Worm (Caenorhabditis elegans): ENCODE results near the gene F53C3.11.

DNA sequence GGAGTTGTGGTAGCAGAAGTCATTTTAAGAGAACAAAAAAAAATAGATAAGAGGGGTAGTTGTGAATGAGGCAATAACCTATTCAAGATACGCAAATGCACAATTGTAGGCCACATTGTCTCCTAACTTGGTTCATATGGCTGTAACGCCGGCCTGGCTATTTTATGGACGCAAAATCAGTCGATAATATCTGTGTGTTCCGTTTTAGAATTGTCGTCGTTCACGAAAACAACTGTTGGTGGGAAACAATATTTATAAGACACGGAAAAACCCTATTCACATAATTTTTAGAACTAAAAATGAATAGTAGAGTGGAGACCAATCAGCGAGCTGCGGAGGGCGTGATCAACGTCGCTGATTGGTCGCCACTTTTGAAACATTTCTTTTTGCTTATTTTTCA is 28.6 kb downstream of the F53C3.11 start, which contains the start of gene sdz-7:
- TF ChIP-seq lin-13 (GFP tag; optimal IDR thresholded peaks at IDR 0.05) (no peak), nhr-111 (GFP tag; optimal IDR thresholded peaks at IDR 0.05) (no peak), pha-4 (GFP tag; IDR thresholded peaks at IDR 0.05) (no peak), pha-4 (tag; optimal IDR thresholded peaks at IDR 0.05) (no peak), attf-4 (tag; optimal IDR thresholded peaks at IDR 0.05) (no peak), pqm-1 (tag; optimal IDR thresholded peaks at IDR 0.05) (no peak), lin-15B (tag; optimal IDR thresholded peaks at IDR 0.05) (no peak), arid-1 (GFP tag; conservative IDR thresholded peaks at IDR 0.05) (no peak), dmd-8 (GFP tag; IDR thresholded peaks at IDR 0.05) (no peak), aha-1 (tag) (no peak), F10B5.3 (tag; optimal IDR thresholded peaks at IDR 0.05) (no peak), egl-27 (tag; optimal IDR thresholded peaks at IDR 0.05) (no peak)

All from whole organism, L4 larva.